Fruit fly (Drosophila melanogaster): ENCODE data around the gene KLHL18.

KLHL18 gene

DNA sequence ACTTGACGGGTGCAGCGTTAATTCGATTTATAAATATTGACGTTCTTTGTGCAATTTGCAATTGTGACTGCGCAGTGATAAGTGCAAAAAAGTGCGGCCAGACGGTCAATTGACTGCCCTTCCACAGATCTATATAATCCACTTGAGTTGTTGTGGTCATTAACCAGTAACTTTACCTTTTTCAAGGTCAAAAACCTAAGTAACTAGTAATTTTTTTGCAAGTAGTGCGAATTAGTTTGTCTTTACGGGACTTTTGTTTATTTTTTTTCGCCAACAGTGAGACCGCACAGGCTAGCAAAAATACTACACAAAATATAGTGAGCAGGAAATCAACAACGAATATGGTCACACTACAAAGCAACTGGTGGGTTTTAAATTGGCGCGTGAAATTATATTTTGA lies 35.6 kb downstream of the KLHL18 start, which contains the start of gene Tango9 (continued):
- TF ChIP-seq Scr (GFP tag; IDR thresholded peaks at IDR 0.05; ENCODE audit: partially characterized antibody) (no peak), Poxn (GFP tag; IDR thresholded peaks at IDR 0.05) (no peak), Max (GFP tag; optimal IDR thresholded peaks at IDR 0.05) (no peak), scrt (GFP tag; optimal IDR thresholded peaks at IDR 0.05) (peak; percentile 99), E2f1 (GFP tag; IDR thresholded peaks at IDR 0.05) (no peak), stwl (tag; optimal IDR thresholded peaks at IDR 0.05) (peak; percentile 83), CG33557 (GFP tag; optimal IDR thresholded peaks at IDR 0.05) (no peak), exex (tag; optimal IDR thresholded peaks at IDR 0.05) (no peak), Asciz (GFP tag; optimal IDR thresholded peaks at IDR 0.05) (no peak), Hand (GFP tag; optimal IDR thresholded peaks at IDR 0.05) (no peak), CG18619 (GFP tag; optimal IDR thresholded peaks at IDR 0.05) (no peak), h (optimal IDR thresholded peaks at IDR 0.05) (no peak), CG34376 (GFP tag; optimal IDR thresholded peaks at IDR 0.05) (no peak), CG12104 (GFP tag; optimal IDR thresholded peaks at IDR 0.05) (no peak), Dip2 (GFP tag; IDR thresholded peaks at IDR 0.05) (no peak), mld (GFP tag; IDR thresholded peaks at IDR 0.05; ENCODE audit: partially characterized antibody) (no peak), CG12071 (GFP tag; optimal IDR thresholded peaks at IDR 0.05) (no peak), CG10147 (GFP tag; optimal IDR thresholded peaks at IDR 0.05) (no peak), Mrtf (GFP tag; IDR thresholded peaks at IDR 0.05) (no peak), Atf-2 (GFP tag; optimal IDR thresholded peaks at IDR 0.05) (no peak), D19B (GFP tag; optimal IDR thresholded peaks at IDR 0.05) (no peak), emc (GFP tag; optimal IDR thresholded peaks at IDR 0.05) (no peak), ash1 (GFP tag; optimal IDR thresholded peaks at IDR 0.05) (no peak), Opbp (GFP tag; IDR thresholded peaks at IDR 0.05; ENCODE audit: partially characterized antibody) (no peak), CG2889 (GFP tag; IDR thresholded peaks at IDR 0.05) (no peak), Eip74EF (GFP tag; optimal IDR thresholded peaks at IDR 0.05) (no peak), Spps (tag; optimal IDR thresholded peaks at IDR 0.05) (no peak), btn (GFP tag; optimal IDR thresholded peaks at IDR 0.05) (no peak), CG15601 (tag; optimal IDR thresholded peaks at IDR 0.05) (no peak), CG10654 (GFP tag; optimal IDR thresholded peaks at IDR 0.05) (no peak), amos (GFP tag; IDR thresholded peaks at IDR 0.05; ENCODE audit: partially characterized antibody) (no peak), CG3995 (GFP tag; optimal IDR thresholded peaks at IDR 0.05) (peak; percentile 47), bcd (GFP tag; optimal IDR thresholded peaks at IDR 0.05) (no peak), CG33213 (GFP tag; optimal IDR thresholded peaks at IDR 0.05) (peak; percentile 28), Blimp-1 (GFP tag; optimal IDR thresholded peaks at IDR 0.05) (no peak), CG7928 (GFP tag; optimal IDR thresholded peaks at IDR 0.05) (no peak), grau (tag; optimal IDR thresholded peaks at IDR 0.05) (peak; percentile 13), nau (GFP tag; optimal IDR thresholded peaks at IDR 0.05) (no peak), CG7786 (GFP tag; optimal IDR thresholded peaks at IDR 0.05) (no peak), CG17186 (GFP tag; optimal IDR thresholded peaks at IDR 0.05) (peak; percentile 12), CG32532 (GFP tag; IDR thresholded peaks at IDR 0.05) (no peak), Meics (GFP tag; optimal IDR thresholded peaks at IDR 0.05) (no peak), hbn (GFP tag; IDR thresholded peaks at IDR 0.05; ENCODE audit: partially characterized antibody) (no peak), CG18476 (GFP tag; optimal IDR thresholded peaks at IDR 0.05) (no peak), Six4 (GFP tag; optimal IDR thresholded peaks at IDR 0.05) (no peak), fu2 (GFP tag; optimal IDR thresholded peaks at IDR 0.05) (no peak), tup (GFP tag; optimal IDR thresholded peaks at IDR 0.05) (no peak), Taf1 (GFP tag; IDR thresholded peaks at IDR 0.05) (no peak), phol (tag; optimal IDR thresholded peaks at IDR 0.05) (peak; percentile 39), CG17568 (GFP tag; optimal IDR thresholded peaks at IDR 0.05) (no peak), Ssrp (tag; optimal IDR thresholded peaks at IDR 0.05) (no peak)
